Worm (Caenorhabditis elegans): ENCODE data around the gene sma-1.

sma-1 gene

ce11 chrV:11902161-11902560 lies 2.9 kb downstream of the sma-1 start:
- TF ChIP-seq lin-38 (GFP tag; IDR thresholded peaks at IDR 0.05) = no peak
- TF ChIP-seq sdz-12 (GFP tag; optimal IDR thresholded peaks at IDR 0.05) = no peak
- TF ChIP-seq nhr-76 (tag; optimal IDR thresholded peaks at IDR 0.05) = no peak
- TF ChIP-seq unc-62 (GFP tag; optimal IDR thresholded peaks at IDR 0.05 in 1 of 2) = peak in 1 of 2 experiments; percentile 81
- TF ChIP-seq unc-62 (tag; optimal IDR thresholded peaks at IDR 0.05) = no peak

- TF ChIP-seq spr-3 (GFP tag; optimal IDR thresholded peaks at IDR 0.05) (no peak), aha-1 (tag) (peak; percentile 93)
Measured at ce11 chrV:11905977-11906376, 6.7 kb downstream of the sma-1 start.

- no peak for TF ChIP-seq pqm-1 (tag; optimal IDR thresholded peaks at IDR 0.05)
- peak in 1 of 2 experiments; percentile 82 for TF ChIP-seq unc-62 (GFP tag; optimal IDR thresholded peaks at IDR 0.05 in 1 of 2)
- no peak for TF ChIP-seq unc-62 (tag; optimal IDR thresholded peaks at IDR 0.05)
- TF ChIP-seq vab-7 (GFP tag; IDR thresholded peaks at IDR 0.05) = no peak
Measured at ce11 chrV:11913283-11913682, 14.0 kb downstream of the sma-1 start.

- TF ChIP-seq nhr-42 (GFP tag; IDR thresholded peaks at IDR 0.05) (no peak), dve-1 (tag; optimal IDR thresholded peaks at IDR 0.05; ENCODE audit: insufficient read depth) (no peak), tra-1 (GFP tag; IDR thresholded peaks at IDR 0.05) (no peak), lin-29 (GFP tag; IDR thresholded peaks at IDR 0.05) (no peak), Y48G9A.11 (GFP tag; IDR thresholded peaks at IDR 0.05) (no peak), nhr-77 (tag; optimal IDR thresholded peaks at IDR 0.05) (no peak), ZK546.5 (tag; optimal IDR thresholded peaks at IDR 0.05) (no peak), daf-12 (tag; optimal IDR thresholded peaks at IDR 0.05) (no peak), arid-1 (GFP tag; conservative IDR thresholded peaks at IDR 0.05) (no peak), snpc-4 (tag; optimal IDR thresholded peaks at IDR 0.05) (no peak), mxl-2 (GFP tag; conservative IDR thresholded peaks at IDR 0.05) (no peak), daf-16 (GFP tag; optimal IDR thresholded peaks at IDR 0.05) (no peak), daf-16 (tag; optimal IDR thresholded peaks at IDR 0.05) (no peak), lin-38 (GFP tag; IDR thresholded peaks at IDR 0.05) (no peak)
Measured at ce11 chrV:11917186-11917585, 17.9 kb downstream of the sma-1 start, which contains the start of gene R31.2. Gene R31.2, plus strand, starts transcription at chrV:11917573.

- TF ChIP-seq hlh-11 (tag; optimal IDR thresholded peaks at IDR 0.05) = peak; percentile 12
- TF ChIP-seq nhr-48 (tag; optimal IDR thresholded peaks at IDR 0.05) = no peak
- TF ChIP-seq daf-19 (GFP tag; conservative IDR thresholded peaks at IDR 0.05) = 0 out of 2 replicates have a peak, but pooled peaks have one; percentile 53
- no peak for TF ChIP-seq lin-15B (tag; optimal IDR thresholded peaks at IDR 0.05)
- no peak for TF ChIP-seq D1046.2 (GFP tag; IDR thresholded peaks at IDR 0.05)
Measured at ce11 chrV:11919639-11920038, 20.4 kb downstream of the sma-1 start.

ce11 chrV:11921229-11921628 lies 22.0 kb downstream of the sma-1 start:
- TF ChIP-seq mxl-3 (GFP tag; optimal IDR thresholded peaks at IDR 0.05) (peak; percentile 60), hlh-30 (tag; optimal IDR thresholded peaks at IDR 0.05; ENCODE audit: insufficient read depth) (peak; percentile 88), sdz-12 (GFP tag; optimal IDR thresholded peaks at IDR 0.05) (no peak), lin-1 (GFP tag; IDR thresholded peaks at IDR 0.05) (peak; percentile 27; the same call in 1 of the 2 replicates), unc-130 (GFP tag; optimal IDR thresholded peaks at IDR 0.05) (no peak), nhr-6 (tag; optimal IDR thresholded peaks at IDR 0.05) (no peak), fkh-10 (GFP tag; optimal IDR thresholded peaks at IDR 0.05) (no peak), mes-2 (tag; optimal IDR thresholded peaks at IDR 0.05; ENCODE audit: poor library complexity, severe bottlenecking) (no peak), tra-1 (GFP tag; IDR thresholded peaks at IDR 0.05) (peak; percentile 46; the same call in 1 of the 2 replicates), tag-97 (GFP tag; IDR thresholded peaks at IDR 0.05) (no peak), daf-16 (GFP tag; optimal IDR thresholded peaks at IDR 0.05) (no peak), daf-16 (tag; optimal IDR thresholded peaks at IDR 0.05) (peak; percentile 80), F49E8.2 (tag; optimal IDR thresholded peaks at IDR 0.05; ENCODE audit: borderline replicate concordance) (no peak), ZK546.5 (tag; optimal IDR thresholded peaks at IDR 0.05) (no peak), lir-3 (tag; optimal IDR thresholded peaks at IDR 0.05) (no peak), nhr-28 (tag; optimal IDR thresholded peaks at IDR 0.05) (peak; percentile 84), dpl-1 (GFP tag; optimal IDR thresholded peaks at IDR 0.05) (peak; percentile 9), ceh-28 (tag; optimal IDR thresholded peaks at IDR 0.05) (no peak), zip-11 (GFP tag; IDR thresholded peaks at IDR 0.05) (no peak), fos-1 (tag; optimal IDR thresholded peaks at IDR 0.05) (no peak), hlh-11 (tag; optimal IDR thresholded peaks at IDR 0.05) (peak; percentile 88), F10B5.3 (tag; optimal IDR thresholded peaks at IDR 0.05) (no peak), D1046.2 (GFP tag; IDR thresholded peaks at IDR 0.05) (no peak)

Data from whole organism, L4 larva.